Fruit fly (Drosophila melanogaster): ENCODE measurements around the gene trp.

dm6 chr3R:29907601-29908175 is 12.4 kb downstream of the trp start, which contains the start of gene CG31036:
- TF ChIP-seq Vsx2 (GFP tag; optimal IDR thresholded peaks at IDR 0.05; ENCODE audit: partially characterized antibody) (no peak), Myc (optimal IDR thresholded peaks at IDR 0.05) (no peak), jim (GFP tag; optimal IDR thresholded peaks at IDR 0.05) (no peak), h (GFP tag; optimal IDR thresholded peaks at IDR 0.05) (no peak), fru (GFP tag; optimal IDR thresholded peaks at IDR 0.05) (no peak), usp (GFP tag; optimal IDR thresholded peaks at IDR 0.05) (no peak)

All from whole organism, wandering third instar larva.